Worm (Caenorhabditis elegans) whole organism, L1 larva: ENCODE data around the gene K08F4.5.

Experiments
- C04F5.9 ChIP-seq: sonication (generic microtip); optimal IDR thresholded peaks from 2 replicates; lab custom pipeline; 2016; ENCODE audit warnings: missing genetic modification characterization, missing compliant biosample characterization
- Y116A8C.19 ChIP-seq: sonication (generic microtip); optimal IDR thresholded peaks from 2 replicates; lab custom pipeline; 2016; ENCODE audit warnings: missing compliant biosample characterization, missing genetic modification characterization, borderline replicate concordance
- aha-1 ChIP-seq: fragments of 150-350 bp; optimal IDR thresholded peaks from 2 replicates; lab custom pipeline; 2014; ENCODE audit warnings: missing biosample characterization, missing genetic modification characterization
- alr-1 ChIP-seq: fragments of 200-800 bp; sonication (Bioruptor generic); optimal IDR thresholded peaks from 2 replicates; lab custom pipeline; 2018; ENCODE audit warnings: borderline replicate concordance, mild to moderate bottlenecking, missing genetic modification characterization, missing compliant biosample characterization
- aly-2 ChIP-seq: fragments of 150-350 bp; optimal IDR thresholded peaks from 2 replicates; lab custom pipeline; 2014; ENCODE audit warnings: missing biosample characterization, missing genetic modification characterization
- blmp-1 ChIP-seq: fragments of 150-350 bp; optimal IDR thresholded peaks from 2 replicates; lab custom pipeline; 2014; ENCODE audit warnings: missing biosample characterization, missing genetic modification characterization
- ceh-88 ChIP-seq: fragments of 200-800 bp; sonication (Bioruptor generic); IDR thresholded peaks from 2 replicates; pipeline ENCODE4 v1.3.6; 2022; ENCODE audit warnings: missing genetic modification characterization, missing compliant biosample characterization
- ceh-90 ChIP-seq: sonication (generic microtip); optimal IDR thresholded peaks from 2 replicates; lab custom pipeline; 2016; ENCODE audit warnings: missing genetic modification characterization, missing compliant biosample characterization
- ces-1 ChIP-seq: fragments of 150-350 bp; optimal IDR thresholded peaks from 2 replicates; lab custom pipeline; 2014; ENCODE audit warnings: missing biosample characterization, missing genetic modification reagents, missing genetic modification characterization
- dpl-1 ChIP-seq, 3 experiments: fragments of 150-350 bp in 2 of 3; sonication (generic microtip) in 1 of 3; optimal IDR thresholded peaks; 2 replicates each; lab custom pipeline; 2014 to 2017; ENCODE audit warnings: missing biosample characterization in 3 of 3, missing genetic modification characterization in 3 of 3, missing genetic modification reagents in 3 of 3
- efl-1 ChIP-seq, 4 experiments: fragments of 150-350 bp; optimal IDR thresholded peaks in 3 of 4; peaks in 1 of 4; 1 replicate in 1 of 4; 2 replicates in 3 of 4; lab custom pipeline; 2014; ENCODE audit warnings: missing biosample characterization in 2 of 4, missing genetic modification characterization in 2 of 4, missing genetic modification reagents in 2 of 4
- ets-5 ChIP-seq: fragments of 200-800 bp; sonication (Bioruptor generic); IDR thresholded peaks from 2 replicates; pipeline ENCODE4 v1.3.6; 2022; ENCODE audit warnings: missing genetic modification characterization, missing compliant biosample characterization
- fos-1 ChIP-seq: fragments of 150-350 bp; optimal IDR thresholded peaks from 2 replicates; lab custom pipeline; 2014; ENCODE audit warnings: missing biosample characterization, missing genetic modification characterization
- hpl-2 ChIP-seq: fragments of 150-350 bp; optimal IDR thresholded peaks from 2 replicates; lab custom pipeline; 2014; ENCODE audit warnings: missing biosample characterization, missing genetic modification reagents, missing genetic modification characterization
- irx-1 ChIP-seq: sonication (generic microtip); optimal IDR thresholded peaks from 2 replicates; lab custom pipeline; 2016; ENCODE audit warnings: missing genetic modification characterization, missing compliant biosample characterization
- lin-35 ChIP-seq, 2 experiments: fragments of 150-350 bp; optimal IDR thresholded peaks; 2 replicates each; lab custom pipeline; 2014; ENCODE audit warnings: missing biosample characterization in 2 of 2, missing genetic modification characterization in 2 of 2, missing genetic modification reagents in 2 of 2
- lin-39 ChIP-seq: fragments of 150-350 bp; optimal IDR thresholded peaks from 2 replicates; lab custom pipeline; 2014; ENCODE audit warnings: missing biosample characterization, missing genetic modification reagents, missing genetic modification characterization
- lir-3 ChIP-seq: sonication (generic microtip); optimal IDR thresholded peaks from 2 replicates; lab custom pipeline; 2016; ENCODE audit warnings: mild to moderate bottlenecking, missing genetic modification characterization, moderate library complexity, missing compliant biosample characterization; ENCODE audit not compliant: poor library complexity
- mdl-1 ChIP-seq, 2 experiments: fragments of 150-350 bp; optimal IDR thresholded peaks; 2 replicates each; lab custom pipeline; 2014 to 2017; ENCODE audit warnings: missing biosample characterization in 2 of 2, missing genetic modification characterization in 2 of 2, inconsistent platforms in 1 of 2
- mef-2 ChIP-seq: fragments of 150-350 bp; optimal IDR thresholded peaks from 2 replicates; lab custom pipeline; 2014; ENCODE audit warnings: missing biosample characterization, missing genetic modification characterization
- mep-1 ChIP-seq: fragments of 150-350 bp; optimal IDR thresholded peaks from 2 replicates; lab custom pipeline; 2014; ENCODE audit warnings: missing biosample characterization, missing genetic modification characterization
- nhr-11 ChIP-seq: fragments of 150-350 bp; optimal IDR thresholded peaks from 2 replicates; lab custom pipeline; 2014; ENCODE audit warnings: missing biosample characterization, missing genetic modification characterization
- nhr-12 ChIP-seq: sonication (generic microtip); optimal IDR thresholded peaks from 2 replicates; lab custom pipeline; 2017; ENCODE audit warnings: missing biosample characterization, missing genetic modification characterization
- nhr-19 ChIP-seq: fragments of 200-800 bp; sonication (Bioruptor generic); conservative IDR thresholded peaks from 2 replicates; pipeline ENCODE4 v1.3.6; 2022; ENCODE audit warnings: missing genetic modification characterization, missing compliant biosample characterization
- nhr-237 ChIP-seq: fragments of 150-350 bp; optimal IDR thresholded peaks from 2 replicates; lab custom pipeline; 2014; ENCODE audit warnings: missing biosample characterization, missing genetic modification characterization
- nhr-28 ChIP-seq: fragments of 150-350 bp; optimal IDR thresholded peaks from 2 replicates; lab custom pipeline; 2014; ENCODE audit warnings: missing biosample characterization, missing genetic modification characterization
- nhr-71 ChIP-seq: sonication (generic microtip); optimal IDR thresholded peaks from 2 replicates; lab custom pipeline; 2016; ENCODE audit warnings: mild to moderate bottlenecking, missing genetic modification characterization, moderate library complexity, missing compliant biosample characterization
- nhr-84 ChIP-seq: sonication (generic microtip); optimal IDR thresholded peaks from 2 replicates; lab custom pipeline; 2017; ENCODE audit warnings: missing biosample characterization, missing genetic modification characterization
- nhr-85 ChIP-seq: sonication (generic microtip); peaks from one replicate; lab custom pipeline; 2016; ENCODE audit warnings: missing genetic modification characterization, inconsistent platforms, missing compliant biosample characterization
- pag-3 ChIP-seq: sonication (generic microtip); optimal IDR thresholded peaks from 2 replicates; lab custom pipeline; 2017; ENCODE audit warnings: missing genetic modification characterization, mild to moderate bottlenecking, missing compliant biosample characterization, antibody characterized with exemption, borderline replicate concordance; ENCODE audit not compliant: insufficient read depth
- rnt-1 ChIP-seq: sonication (generic microtip); optimal IDR thresholded peaks from 2 replicates; lab custom pipeline; 2016; ENCODE audit warnings: mild to moderate bottlenecking, missing genetic modification characterization, moderate library complexity, missing compliant biosample characterization
- skn-1 ChIP-seq: fragments of 150-350 bp; optimal IDR thresholded peaks from 2 replicates; lab custom pipeline; 2014; ENCODE audit warnings: missing biosample characterization, missing genetic modification characterization
- sptf-1 ChIP-seq: fragments of 150-350 bp; optimal IDR thresholded peaks from 2 replicates; lab custom pipeline; 2014; ENCODE audit warnings: missing biosample characterization, missing genetic modification characterization
- swsn-7 ChIP-seq: sonication (generic microtip); optimal IDR thresholded peaks from 2 replicates; lab custom pipeline; 2016; ENCODE audit warnings: missing genetic modification characterization, missing compliant biosample characterization
- tlp-1 ChIP-seq: fragments of 150-350 bp; optimal IDR thresholded peaks from 2 replicates; lab custom pipeline; 2014; ENCODE audit warnings: missing biosample characterization, missing genetic modification characterization
- unc-130 ChIP-seq: fragments of 150-350 bp; optimal IDR thresholded peaks from 2 replicates; lab custom pipeline; 2017; ENCODE audit warnings: missing biosample characterization, missing genetic modification characterization, inconsistent platforms
- unc-30 ChIP-seq: sonication (generic microtip); optimal IDR thresholded peaks from 2 replicates; lab custom pipeline; 2017; ENCODE audit warnings: missing biosample characterization, missing genetic modification characterization
- unc-98 ChIP-seq: fragments of 200-800 bp; sonication (Bioruptor generic); IDR thresholded peaks from 2 replicates; pipeline ENCODE4 v1.3.6; 2022; ENCODE audit warnings: missing genetic modification characterization, missing compliant biosample characterization
- zip-4 ChIP-seq: fragments of 200-800 bp; sonication (Bioruptor generic); optimal IDR thresholded peaks from 2 replicates; lab custom pipeline; 2018; ENCODE audit warnings: mild to moderate bottlenecking, missing genetic modification characterization, moderate library complexity, missing compliant biosample characterization
- ztf-11 ChIP-seq, 2 experiments: sonication (generic microtip); optimal IDR thresholded peaks; 2 replicates each; lab custom pipeline; 2016 to 2017; ENCODE audit warnings: missing genetic modification characterization in 2 of 2, missing biosample characterization in 1 of 2, missing compliant biosample characterization in 1 of 2
- ztf-4 ChIP-seq: fragments of 150-350 bp; optimal IDR thresholded peaks from 2 replicates; lab custom pipeline; 2014; ENCODE audit warnings: missing biosample characterization, missing genetic modification characterization

The K08F4.5 gene

ce11 chrIV:10157489-10158088 lies 21.9 kb upstream of the K08F4.5 start, which contains the start of gene ttr-53:
Gene ttr-53, plus strand, starts transcription at chrIV:10158038.
- TF ChIP-seq nhr-85 (tag; lab: Kevin White, UChicago) (no peak), unc-130 (tag; lab: Kevin White, UChicago) (no peak), nhr-71 (tag; lab: Kevin White, UChicago) (no peak), efl-1 (optimal IDR thresholded peaks at IDR 0.05; lab: Kevin White, UChicago) (no peak), efl-1 (GFP tag; optimal IDR thresholded peaks at IDR 0.05 in 1 of 2; lab: Kevin White, UChicago) (no peak), hpl-2 (GFP tag; lab: Kevin White, UChicago) (no peak), ceh-88 (GFP tag; lab: Robert Waterston, UW) (no peak), aha-1 (tag; lab: Kevin White, UChicago) (no peak), mdl-1 (tag; optimal IDR thresholded peaks at IDR 0.05; lab: Kevin White, UChicago) (no peak), nhr-28 (tag; lab: Kevin White, UChicago) (no peak), ces-1 (GFP tag; lab: Kevin White, UChicago) (no peak), irx-1 (tag; lab: Kevin White, UChicago) (no peak), nhr-19 (GFP tag; lab: Robert Waterston, UW) (no peak), C04F5.9 (tag; lab: Kevin White, UChicago) (no peak), mep-1 (tag; lab: Kevin White, UChicago) (no peak), mef-2 (no peak), lir-3 (tag; lab: Kevin White, UChicago) (no peak), fos-1 (tag; lab: Kevin White, UChicago) (no peak), ztf-11 (tag; optimal IDR thresholded peaks at IDR 0.05; lab: Kevin White, UChicago) (no peak)

ce11 chrIV:10157034-10157433 lies 21.3 kb upstream of the K08F4.5 start:
- TF ChIP-seq aly-2 (tag; lab: Kevin White, UChicago) (no peak), zip-4 (no peak), dpl-1 (GFP tag; optimal IDR thresholded peaks at IDR 0.05; lab: Kevin White, UChicago) (no peak)

ce11 chrIV:10155475-10155874 lies 19.8 kb upstream of the K08F4.5 start, which contains the start of gene ttr-54:
Gene ttr-54, plus strand, starts transcription at chrIV:10155775.
- TF ChIP-seq nhr-237 (tag; lab: Kevin White, UChicago) (no peak), rnt-1 (peak; percentile 24), alr-1 (no peak)

ce11 chrIV:10153479-10153878 lies 17.8 kb upstream of the K08F4.5 start:
- no peak for TF ChIP-seq ets-5 (GFP tag; lab: Robert Waterston, UW)
- TF ChIP-seq efl-1 (optimal IDR thresholded peaks at IDR 0.05; lab: Kevin White, UChicago), result no peak
- peak in 1 of 2 experiments; percentile 88 for TF ChIP-seq efl-1 (GFP tag; optimal IDR thresholded peaks at IDR 0.05 in 1 of 2; lab: Kevin White, UChicago)

ce11 chrIV:10151439-10151997 lies 15.8 kb upstream of the K08F4.5 start, which contains the start of gene copg-1:
Gene copg-1, plus strand, starts transcription at chrIV:10151947.
- TF ChIP-seq ztf-11 (tag; optimal IDR thresholded peaks at IDR 0.05; lab: Kevin White, UChicago) (no peak), tlp-1 (no peak), C04F5.9 (tag; lab: Kevin White, UChicago) (no peak), unc-98 (GFP tag; lab: Robert Waterston, UW) (no peak), swsn-7 (tag; lab: Kevin White, UChicago) (peak; percentile 49), Y116A8C.19 (tag; lab: Kevin White, UChicago) (no peak), skn-1 (tag; lab: Kevin White, UChicago) (peak; percentile 48), zip-4 (no peak), sptf-1 (no peak), lin-35 (GFP tag; optimal IDR thresholded peaks at IDR 0.05; lab: Kevin White, UChicago) (peak; percentile 64 to 74), nhr-237 (tag; lab: Kevin White, UChicago) (no peak), aly-2 (tag; lab: Kevin White, UChicago) (peak; percentile 4), nhr-84 (tag; lab: Kevin White, UChicago) (no peak), lin-39 (tag; lab: Kevin White, UChicago) (no peak), ceh-88 (GFP tag; lab: Robert Waterston, UW) (no peak), ceh-90 (no peak), nhr-11 (tag; lab: Kevin White, UChicago) (no peak), efl-1 (optimal IDR thresholded peaks at IDR 0.05; lab: Kevin White, UChicago) (peak; percentile 56 to 64), efl-1 (GFP tag; optimal IDR thresholded peaks at IDR 0.05 in 1 of 2; lab: Kevin White, UChicago) (peak; percentile 69 to 94), mef-2 (no peak), ets-5 (GFP tag; lab: Robert Waterston, UW) (no peak), pag-3 (tag; lab: Kevin White, UChicago) (no peak), unc-30 (no peak), ztf-4 (tag; lab: Kevin White, UChicago) (peak; percentile 13), alr-1 (no peak), nhr-12 (no peak), blmp-1 (tag; lab: Kevin White, UChicago) (peak; percentile 49), nhr-71 (tag; lab: Kevin White, UChicago) (peak; percentile 65)
